Fruit fly (Drosophila melanogaster) whole organism, embryonic: Measurements from ENCODE around the gene CG17652.
A peak's percentile ranks its signal among the peaks of the same experiment; 100 is the strongest.

ENCODE experiments used
- Antp ChIP-seq: fragments of 200-800 bp; sonication (Bioruptor generic); optimal IDR thresholded peaks from 3 replicates; lab custom pipeline; 2016; ENCODE audit warnings: missing biosample characterization, missing genetic modification characterization
- CG10366 ChIP-seq: fragments of 200-800 bp; sonication (Bioruptor generic); IDR thresholded peaks from 2 replicates; pipeline ENCODE4 v1.3.6; 2022; ENCODE audit warnings: missing biosample characterization, missing genetic modification characterization
- CG11560 ChIP-seq: fragments of 200-800 bp; sonication (Bioruptor generic); IDR thresholded peaks from 3 replicates; pipeline ENCODE4 v1.3.6; 2022; ENCODE audit warnings: missing biosample characterization, missing genetic modification characterization
- CG12299 ChIP-seq: fragments of 200-800 bp; sonication (Bioruptor generic); optimal IDR thresholded peaks from 2 replicates; lab custom pipeline; 2018; ENCODE audit warnings: missing biosample characterization, mild to moderate bottlenecking, missing genetic modification characterization
- CG13624 ChIP-seq: fragments of 200-800 bp; sonication (Bioruptor generic); optimal IDR thresholded peaks from 2 replicates; lab custom pipeline; 2016; ENCODE audit warnings: missing biosample characterization, missing genetic modification characterization
- CG13775 ChIP-seq: fragments of 200-800 bp; sonication (Bioruptor generic); optimal IDR thresholded peaks from 3 replicates; lab custom pipeline; 2017; ENCODE audit warnings: missing biosample characterization, mild to moderate bottlenecking, missing genetic modification characterization
- CG14050 ChIP-seq: fragments of 200-800 bp; sonication (Bioruptor generic); IDR thresholded peaks from 3 replicates; pipeline ENCODE4 v1.3.6; 2022; ENCODE audit warnings: missing biosample characterization, missing genetic modification characterization
- CG14710 ChIP-seq: fragments of 200-800 bp; sonication (Bioruptor generic); optimal IDR thresholded peaks from 3 replicates; lab custom pipeline; 2019; ENCODE audit warnings: missing biosample characterization, mild to moderate bottlenecking, missing genetic modification characterization, moderate library complexity
- CG15696 ChIP-seq: fragments of 200-800 bp; sonication (Bioruptor generic); optimal IDR thresholded peaks from 2 replicates; lab custom pipeline; 2019; ENCODE audit warnings: missing biosample characterization, mild to moderate bottlenecking, missing genetic modification characterization, moderate library complexity
- CG18476 ChIP-seq: fragments of 200-800 bp; sonication (Bioruptor generic); optimal IDR thresholded peaks from 2 replicates; lab custom pipeline; 2016; ENCODE audit warnings: missing biosample characterization, mild to moderate bottlenecking, missing genetic modification characterization
- CG18764 ChIP-seq: fragments of 200-800 bp; sonication (Bioruptor generic); optimal IDR thresholded peaks from 3 replicates; lab custom pipeline; 2016; ENCODE audit warnings: missing biosample characterization, missing genetic modification characterization
- CG30403 ChIP-seq: fragments of 200-800 bp; sonication (Bioruptor generic); optimal IDR thresholded peaks from 3 replicates; lab custom pipeline; 2016; ENCODE audit warnings: missing biosample characterization, missing genetic modification characterization
- CG31441 ChIP-seq: fragments of 200-800 bp; sonication (Bioruptor generic); IDR thresholded peaks from 2 replicates; pipeline ENCODE4 v1.3.6; 2022; ENCODE audit warnings: missing biosample characterization, missing genetic modification characterization
- CG3407 ChIP-seq: fragments of 200-800 bp; sonication (Bioruptor generic); optimal IDR thresholded peaks from 2 replicates; lab custom pipeline; 2018; ENCODE audit warnings: missing biosample characterization, mild to moderate bottlenecking, missing genetic modification characterization
- CG3838 ChIP-seq: fragments of 200-800 bp; sonication (Bioruptor generic); optimal IDR thresholded peaks from 3 replicates; lab custom pipeline; 2016; ENCODE audit warnings: missing biosample characterization, missing genetic modification characterization
- CG4282 ChIP-seq: fragments of 200-800 bp; sonication (Bioruptor generic); optimal IDR thresholded peaks from 2 replicates; lab custom pipeline; 2016; ENCODE audit warnings: missing biosample characterization, missing genetic modification characterization
- CG6654 ChIP-seq: fragments of 200-800 bp; sonication (Bioruptor generic); optimal IDR thresholded peaks from 2 replicates; lab custom pipeline; 2017; ENCODE audit warnings: missing biosample characterization, mild to moderate bottlenecking, missing genetic modification characterization
- CG7271 ChIP-seq: fragments of 200-800 bp; sonication (Bioruptor generic); optimal IDR thresholded peaks from 2 replicates; lab custom pipeline; 2018; ENCODE audit warnings: missing biosample characterization, mild to moderate bottlenecking, missing genetic modification characterization, moderate library complexity
- CG7963 ChIP-seq: fragments of 200-800 bp; sonication (Bioruptor generic); IDR thresholded peaks from 3 replicates; pipeline ENCODE4 v1.3.6; 2022; ENCODE audit warnings: missing biosample characterization, missing genetic modification characterization; ENCODE audit not compliant: partially characterized antibody
- CG8765 ChIP-seq: fragments of 200-800 bp; sonication (Bioruptor generic); IDR thresholded peaks from 2 replicates; pipeline ENCODE4 v1.3.6; 2022; ENCODE audit warnings: missing biosample characterization, missing genetic modification characterization
- CoRest ChIP-seq: fragments of 200-800 bp; sonication (Bioruptor generic); optimal IDR thresholded peaks from 3 replicates; lab custom pipeline; 2018; ENCODE audit warnings: missing biosample characterization, mild to moderate bottlenecking, missing genetic modification characterization, moderate library complexity
- Doc3 ChIP-seq: fragments of 200-800 bp; sonication (Bioruptor generic); IDR thresholded peaks from 3 replicates; pipeline ENCODE4 v1.3.6; 2022; ENCODE audit warnings: missing biosample characterization, missing genetic modification characterization; ENCODE audit not compliant: partially characterized antibody
- E2f2 ChIP-seq: fragments of 200-800 bp; sonication (Bioruptor generic); IDR thresholded peaks from 2 replicates; pipeline ENCODE4 v1.3.6; 2022; ENCODE audit warnings: missing biosample characterization, missing genetic modification characterization
- Eip74EF ChIP-seq, 2 experiments: fragments of 200-800 bp in 1 of 2; fragments of >200 bp in 1 of 2; sonication (Bioruptor generic) in 1 of 2; optimal IDR thresholded peaks; 2 replicates each; lab custom pipeline; 2017 to 2019; ENCODE audit warnings: missing biosample characterization in 2 of 2, missing genetic modification characterization in 2 of 2, mild to moderate bottlenecking in 1 of 2, moderate library complexity in 1 of 2
- Gug ChIP-seq: fragments of 200-800 bp; sonication (Bioruptor generic); IDR thresholded peaks from 4 replicates; pipeline ENCODE4 v1.3.6; 2022; ENCODE audit warnings: missing biosample characterization, missing genetic modification characterization
- HHEX ChIP-seq: fragments of 200-800 bp; sonication (Bioruptor generic); optimal IDR thresholded peaks from 3 replicates; lab custom pipeline; 2017; ENCODE audit warnings: missing biosample characterization, mild to moderate bottlenecking, missing genetic modification characterization, missing genetic modification reagents
- MTF-1 ChIP-seq: fragments of 200-800 bp; sonication (Bioruptor generic); optimal IDR thresholded peaks from 2 replicates; lab custom pipeline; 2018; ENCODE audit warnings: missing biosample characterization, mild to moderate bottlenecking, missing genetic modification characterization, borderline replicate concordance
- PHDP ChIP-seq: fragments of 200-800 bp; sonication (Bioruptor generic); optimal IDR thresholded peaks from 3 replicates; lab custom pipeline; 2018; ENCODE audit warnings: missing biosample characterization, mild to moderate bottlenecking, missing genetic modification characterization, moderate library complexity
- Scr ChIP-seq: fragments of 200-800 bp; sonication (Bioruptor generic); IDR thresholded peaks from 2 replicates; pipeline ENCODE4 v1.3.6; 2022; ENCODE audit warnings: missing biosample characterization, missing genetic modification characterization; ENCODE audit not compliant: partially characterized antibody
- Sin3A ChIP-seq: fragments of >200 bp; optimal IDR thresholded peaks from 2 replicates; lab custom pipeline; 2018
- Tbp ChIP-seq: fragments of >200 bp; optimal IDR thresholded peaks from 2 replicates; lab custom pipeline; 2018; ENCODE audit warnings: missing biosample characterization, missing genetic modification characterization
- al ChIP-seq: fragments of 200-800 bp; sonication (Bioruptor generic); IDR thresholded peaks from 2 replicates; pipeline ENCODE4 v1.3.6; 2022; ENCODE audit warnings: missing biosample characterization, missing genetic modification characterization
- ato ChIP-seq: fragments of 200-800 bp; sonication (Bioruptor generic); IDR thresholded peaks from 2 replicates; pipeline ENCODE4 v1.3.6; 2022; ENCODE audit warnings: missing biosample characterization, missing genetic modification characterization; ENCODE audit not compliant: partially characterized antibody
- cg ChIP-seq: fragments of 200-800 bp; sonication (Bioruptor generic); optimal IDR thresholded peaks from 3 replicates; lab custom pipeline; 2019; ENCODE audit warnings: missing biosample characterization, mild to moderate bottlenecking, missing genetic modification characterization, moderate library complexity
- esg ChIP-seq: fragments of 200-800 bp; sonication (Bioruptor generic); conservative IDR thresholded peaks from 2 replicates; pipeline ENCODE4 v1.3.6; 2022; ENCODE audit warnings: missing biosample characterization, missing genetic modification characterization
- eve ChIP-seq, 2 experiments: fragments of >200 bp; optimal IDR thresholded peaks; 2 replicates each; lab custom pipeline; 2017; ENCODE audit warnings: missing biosample characterization in 2 of 2, missing genetic modification characterization in 2 of 2
- gcm ChIP-seq: fragments of 200-800 bp; sonication (Bioruptor generic); optimal IDR thresholded peaks from 2 replicates; lab custom pipeline; 2019; ENCODE audit warnings: missing biosample characterization, mild to moderate bottlenecking, missing genetic modification characterization, moderate library complexity
- gem ChIP-seq: fragments of 200-800 bp; sonication (Bioruptor generic); optimal IDR thresholded peaks from 2 replicates; lab custom pipeline; 2019; ENCODE audit warnings: missing biosample characterization, mild to moderate bottlenecking, missing genetic modification characterization, moderate library complexity
- gfzf ChIP-seq: fragments of 200-800 bp; sonication (Bioruptor generic); optimal IDR thresholded peaks from 2 replicates; lab custom pipeline; 2016; ENCODE audit warnings: missing biosample characterization, mild to moderate bottlenecking, missing genetic modification characterization, moderate library complexity
- gt ChIP-seq: fragments of 200-800 bp; sonication (Bioruptor generic); IDR thresholded peaks from 2 replicates; pipeline ENCODE4 v1.3.6; 2022; ENCODE audit warnings: missing biosample characterization, missing genetic modification characterization
- lilli ChIP-seq: fragments of 200-800 bp; sonication (Bioruptor generic); optimal IDR thresholded peaks from 3 replicates; lab custom pipeline; 2016; ENCODE audit warnings: missing biosample characterization, missing genetic modification characterization
- mirr ChIP-seq: fragments of 200-800 bp; sonication (Bioruptor generic); optimal IDR thresholded peaks from 3 replicates; lab custom pipeline; 2018; ENCODE audit warnings: missing biosample characterization, mild to moderate bottlenecking, missing genetic modification characterization
- nom ChIP-seq: fragments of 200-800 bp; sonication (Bioruptor generic); optimal IDR thresholded peaks from 2 replicates; lab custom pipeline; 2017; ENCODE audit warnings: missing biosample characterization, missing genetic modification characterization, mild to moderate bottlenecking, moderate library complexity, missing genetic modification reagents
- shn ChIP-seq: fragments of 200-800 bp; sonication (Bioruptor generic); optimal IDR thresholded peaks from 3 replicates; lab custom pipeline; 2016; ENCODE audit warnings: missing biosample characterization, missing genetic modification characterization
- sna ChIP-seq: fragments of 200-800 bp; sonication (Bioruptor generic); IDR thresholded peaks from 2 replicates; pipeline ENCODE4 v1.3.6; 2022; ENCODE audit warnings: missing biosample characterization, missing genetic modification characterization; ENCODE audit not compliant: partially characterized antibody
- tin ChIP-seq: fragments of 200-800 bp; sonication (Bioruptor generic); optimal IDR thresholded peaks from 3 replicates; lab custom pipeline; 2016; ENCODE audit warnings: missing biosample characterization, missing genetic modification characterization
- tna ChIP-seq: fragments of 200-800 bp; sonication (Bioruptor generic); IDR thresholded peaks from 2 replicates; pipeline ENCODE4 v1.3.6; 2022; ENCODE audit warnings: missing biosample characterization, missing genetic modification characterization; ENCODE audit not compliant: partially characterized antibody
- vnd ChIP-seq: fragments of 200-800 bp; sonication (Bioruptor generic); IDR thresholded peaks from 3 replicates; pipeline ENCODE4 v1.3.6; 2022; ENCODE audit warnings: missing biosample characterization, missing genetic modification characterization; ENCODE audit not compliant: partially characterized antibody
- z ChIP-seq: fragments of 200-800 bp; sonication (Bioruptor generic); IDR thresholded peaks from 3 replicates; pipeline ENCODE4 v1.3.6; 2022; ENCODE audit warnings: missing biosample characterization, missing genetic modification characterization

CG17652 gene

DNA sequence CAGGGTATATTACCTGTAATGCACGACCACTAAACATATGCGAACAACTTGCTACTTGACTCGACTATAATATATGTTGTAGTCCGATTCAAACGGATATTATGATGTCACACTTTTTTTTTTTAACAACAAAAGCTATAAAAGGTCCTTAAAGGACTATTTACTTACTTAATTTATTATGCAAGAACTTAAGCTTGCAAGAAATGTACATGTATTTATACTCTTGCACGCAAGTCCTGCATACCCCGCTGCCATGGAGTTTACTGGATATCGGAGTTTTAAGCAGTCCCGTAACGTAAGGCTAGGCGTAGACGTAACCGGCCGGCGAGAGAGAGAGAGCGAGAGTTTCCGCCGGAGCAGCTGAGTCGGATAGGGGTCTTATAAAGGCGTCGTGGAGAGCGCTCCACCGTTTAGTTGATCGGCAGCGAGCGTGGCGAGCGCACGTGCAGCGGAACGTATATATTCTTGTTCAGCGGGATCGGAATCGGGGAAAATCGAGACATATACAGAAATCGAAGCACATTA lies 5.0 kb upstream of the CG17652 start (continued):
- TF ChIP-seq CG3407 (GFP tag; lab: Kevin White, UChicago) (peak; percentile 78), eve (GFP tag; optimal IDR thresholded peaks at IDR 0.05; lab: Kevin White, UChicago) (peak in 1 of 2 experiments; percentile 94), tin (GFP tag; lab: Kevin White, UChicago) (peak; percentile 88), cg (GFP tag; lab: Kevin White, UChicago) (no peak), vnd (GFP tag; lab: Robert Waterston, UW) (no peak), CG8765 (GFP tag; lab: Robert Waterston, UW) (peak; percentile 68; the same call in 1 of the 2 replicates), CG7963 (peak; percentile 9; the same call in 1 of the 3 replicates), esg (GFP tag; lab: Robert Waterston, UW) (peak; percentile 86), tna (GFP tag; lab: Robert Waterston, UW) (peak; percentile 35; the same call in 1 of the 2 replicates), CG15696 (peak; percentile 57), MTF-1 (GFP tag; lab: Kevin White, UChicago) (peak; percentile 16), E2f2 (GFP tag; lab: Robert Waterston, UW) (peak; percentile 63), Sin3A (lab: Kevin White, UChicago) (no peak), CG14710 (tag; lab: Kevin White, UChicago) (peak; percentile 77), PHDP (tag; lab: Kevin White, UChicago) (peak; percentile 86), ato (GFP tag; lab: Robert Waterston, UW) (no peak), shn (GFP tag; lab: Kevin White, UChicago) (peak; percentile 91), CG18476 (GFP tag; lab: Kevin White, UChicago) (peak; percentile 79), al (peak; percentile 76; the same call in 1 of the 2 replicates), Tbp (GFP tag; lab: Kevin White, UChicago) (no peak), CG7271 (tag; lab: Kevin White, UChicago) (peak; percentile 40), CG14050 (GFP tag; lab: Robert Waterston, UW) (peak; percentile 80), gt (GFP tag; lab: Robert Waterston, UW) (peak; percentile 49; the same call in 1 of the 2 replicates), CG3838 (peak; percentile 78), gem (tag; lab: Kevin White, UChicago) (peak; percentile 94), HHEX (peak; percentile 78), CoRest (tag; lab: Kevin White, UChicago) (peak; percentile 87), Eip74EF (GFP tag; optimal IDR thresholded peaks at IDR 0.05; lab: Kevin White, UChicago) (peak in 1 of 2 experiments; percentile 84), CG13775 (GFP tag; lab: Kevin White, UChicago) (peak; percentile 84), CG13624 (GFP tag; lab: Kevin White, UChicago) (peak; percentile 87), Scr (GFP tag; lab: Robert Waterston, UW) (0 out of 2 replicates have a peak, but pooled peaks have one; percentile 10), gcm (peak; percentile 81), z (GFP tag; lab: Robert Waterston, UW) (no peak), CG11560 (tag; lab: Robert Waterston, UW) (peak; percentile 75; the same call in 2 of the 3 replicates), CG4282 (GFP tag; lab: Kevin White, UChicago) (peak; percentile 29), nom (peak; percentile 12), CG30403 (GFP tag; lab: Kevin White, UChicago) (peak; percentile 95), lilli (GFP tag; lab: Kevin White, UChicago) (peak; percentile 92), Antp (peak; percentile 90), CG12299 (tag; lab: Kevin White, UChicago) (peak; percentile 31), Gug (GFP tag; lab: Robert Waterston, UW) (peak; percentile 89), gfzf (GFP tag; lab: Kevin White, UChicago) (no peak), sna (0 out of 2 replicates have a peak, but pooled peaks have one; percentile 14), CG10366 (GFP tag; lab: Robert Waterston, UW) (peak; percentile 88), CG31441 (GFP tag; lab: Robert Waterston, UW) (peak; percentile 89), CG6654 (GFP tag; lab: Kevin White, UChicago) (peak; percentile 58), mirr (GFP tag; lab: Kevin White, UChicago) (peak; percentile 40), CG18764 (peak; percentile 86), Doc3 (no peak)
